Fruit fly (Drosophila melanogaster) whole organism, embryonic: ENCODE results near the gene Sc2.

Source experiments
- Ada2b ChIP-seq: fragments of 200-800 bp; sonication (Bioruptor generic); IDR thresholded peaks from 2 replicates; pipeline ENCODE4 v1.3.6; 2022; ENCODE audit warnings: missing biosample characterization, missing genetic modification characterization
- Adf1 ChIP-seq: fragments of 200-800 bp; sonication (Bioruptor generic); IDR thresholded peaks from 2 replicates; pipeline ENCODE4 v1.3.6; 2022; ENCODE audit warnings: missing biosample characterization, missing genetic modification characterization
- B-H1 ChIP-seq: fragments of 200-800 bp; sonication (Bioruptor generic); IDR thresholded peaks from 3 replicates; pipeline ENCODE4 v1.3.6; 2022; ENCODE audit warnings: missing biosample characterization, missing genetic modification characterization
- CG10366 ChIP-seq: fragments of 200-800 bp; sonication (Bioruptor generic); IDR thresholded peaks from 2 replicates; pipeline ENCODE4 v1.3.6; 2022; ENCODE audit warnings: missing biosample characterization, missing genetic modification characterization
- CG15073 ChIP-seq: fragments of 200-800 bp; sonication (Bioruptor generic); optimal IDR thresholded peaks from 2 replicates; lab custom pipeline; 2016; ENCODE audit warnings: missing biosample characterization, missing genetic modification characterization
- CG15269 ChIP-seq: fragments of 200-800 bp; sonication (Bioruptor generic); optimal IDR thresholded peaks from 2 replicates; lab custom pipeline; 2018; ENCODE audit warnings: missing biosample characterization, mild to moderate bottlenecking, missing genetic modification characterization, moderate library complexity
- CG15479 ChIP-seq: fragments of 200-800 bp; sonication (Bioruptor generic); optimal IDR thresholded peaks from 3 replicates; lab custom pipeline; 2019; ENCODE audit warnings: missing biosample characterization, mild to moderate bottlenecking, missing genetic modification characterization, moderate library complexity
- CG17568 ChIP-seq: fragments of 200-800 bp; sonication (Bioruptor generic); optimal IDR thresholded peaks from 2 replicates; lab custom pipeline; 2018; ENCODE audit warnings: missing biosample characterization, mild to moderate bottlenecking, missing genetic modification characterization, moderate library complexity
- CG18011 ChIP-seq: fragments of 200-800 bp; sonication (Bioruptor generic); optimal IDR thresholded peaks from 2 replicates; lab custom pipeline; 2017; ENCODE audit warnings: missing biosample characterization, missing genetic modification characterization, mild to moderate bottlenecking, moderate library complexity, missing genotype
- CG2712 ChIP-seq: fragments of 200-800 bp; optimal IDR thresholded peaks from 3 replicates; lab custom pipeline; 2019; ENCODE audit warnings: missing biosample characterization, mild to moderate bottlenecking, missing genetic modification characterization, moderate library complexity
- CG2875 ChIP-seq: fragments of 200-800 bp; sonication (Bioruptor generic); optimal IDR thresholded peaks from 2 replicates; lab custom pipeline; 2017; ENCODE audit warnings: missing biosample characterization, mild to moderate bottlenecking, missing genetic modification characterization, missing genetic modification reagents
- CG3838 ChIP-seq: fragments of 200-800 bp; sonication (Bioruptor generic); optimal IDR thresholded peaks from 3 replicates; lab custom pipeline; 2016; ENCODE audit warnings: missing biosample characterization, missing genetic modification characterization
- CG7556 ChIP-seq: fragments of 200-800 bp; sonication (Bioruptor generic); optimal IDR thresholded peaks from 2 replicates; lab custom pipeline; 2017; ENCODE audit warnings: missing biosample characterization, mild to moderate bottlenecking, missing genetic modification characterization
- CG7786 ChIP-seq: fragments of 200-800 bp; sonication (Bioruptor generic); optimal IDR thresholded peaks from 2 replicates; lab custom pipeline; 2016; ENCODE audit warnings: missing biosample characterization, missing genetic modification characterization
- CG8388 ChIP-seq: fragments of 200-800 bp; sonication (Bioruptor generic); optimal IDR thresholded peaks from 2 replicates; lab custom pipeline; 2019; ENCODE audit warnings: missing biosample characterization, mild to moderate bottlenecking, missing genetic modification characterization, moderate library complexity
- CG9932 ChIP-seq: fragments of 200-800 bp; sonication (Bioruptor generic); IDR thresholded peaks from 2 replicates; pipeline ENCODE4 v1.3.6; 2022; ENCODE audit warnings: missing biosample characterization, missing genetic modification characterization
- Dip3 ChIP-seq: fragments of 200-800 bp; sonication (Bioruptor generic); optimal IDR thresholded peaks from 3 replicates; lab custom pipeline; 2016; ENCODE audit warnings: missing biosample characterization, missing genetic modification characterization
- Doc2 ChIP-seq: fragments of 200-800 bp; sonication (Bioruptor generic); IDR thresholded peaks from 2 replicates; pipeline ENCODE4 v1.3.6; 2022; ENCODE audit warnings: missing biosample characterization, missing genetic modification characterization
- Fer2 ChIP-seq: fragments of 200-800 bp; sonication (Bioruptor generic); optimal IDR thresholded peaks from 2 replicates; lab custom pipeline; 2018; ENCODE audit warnings: missing biosample characterization, mild to moderate bottlenecking, missing genetic modification characterization, moderate library complexity
- HHEX ChIP-seq: fragments of 200-800 bp; sonication (Bioruptor generic); optimal IDR thresholded peaks from 3 replicates; lab custom pipeline; 2017; ENCODE audit warnings: missing biosample characterization, mild to moderate bottlenecking, missing genetic modification characterization, missing genetic modification reagents
- Hand ChIP-seq: fragments of 200-800 bp; sonication (Bioruptor generic); optimal IDR thresholded peaks from 2 replicates; lab custom pipeline; 2017; ENCODE audit warnings: mild to moderate bottlenecking, missing biosample characterization, missing genetic modification reagents, missing genetic modification characterization
- Hr51 ChIP-seq, 2 experiments: fragments of 200-800 bp; sonication (Bioruptor generic); optimal IDR thresholded peaks; 2 replicates in 1 of 2; 3 replicates in 1 of 2; lab custom pipeline; 2016 to 2018; ENCODE audit warnings: missing biosample characterization in 2 of 2, missing genetic modification characterization in 2 of 2, mild to moderate bottlenecking in 1 of 2, moderate library complexity in 1 of 2
- Hr78 ChIP-seq, 2 experiments: fragments of 200-800 bp in 1 of 2; fragments of >200 bp in 1 of 2; sonication (Bioruptor generic) in 1 of 2; optimal IDR thresholded peaks; 2 replicates each; lab custom pipeline; 2017 to 2019; ENCODE audit warnings: missing biosample characterization in 2 of 2, missing genetic modification characterization in 2 of 2, mild to moderate bottlenecking in 1 of 2, moderate library complexity in 1 of 2
- Med ChIP-seq: fragments of 200-800 bp; sonication (Bioruptor generic); peaks from one replicate; lab custom pipeline; 2016; ENCODE audit warnings: missing biosample characterization, missing genetic modification characterization, mild to moderate bottlenecking, inconsistent platforms, moderate library complexity
- Nf-YA ChIP-seq: fragments of 200-800 bp; sonication (Bioruptor generic); IDR thresholded peaks from 2 replicates; pipeline ENCODE4 v1.3.6; 2022; ENCODE audit warnings: missing biosample characterization, missing genetic modification characterization
- Sry-δ ChIP-seq: fragments of 200-800 bp; sonication (Bioruptor generic); optimal IDR thresholded peaks from 2 replicates; lab custom pipeline; 2016; ENCODE audit warnings: missing biosample characterization, missing genetic modification characterization
- YL-1 ChIP-seq: fragments of 200-800 bp; sonication (Bioruptor generic); optimal IDR thresholded peaks from 3 replicates; lab custom pipeline; 2017; ENCODE audit warnings: missing biosample characterization, mild to moderate bottlenecking, missing genetic modification characterization
- bbx ChIP-seq: fragments of 200-800 bp; sonication (Bioruptor generic); IDR thresholded peaks from 2 replicates; pipeline ENCODE4 v1.3.6; 2022; ENCODE audit warnings: missing biosample characterization, missing genetic modification characterization; ENCODE audit not compliant: partially characterized antibody
- cad ChIP-seq: fragments of >200 bp; optimal IDR thresholded peaks from 2 replicates; lab custom pipeline; 2017; ENCODE audit warnings: missing biosample characterization, missing genetic modification characterization
- dimm ChIP-seq: fragments of 200-800 bp; sonication (Bioruptor generic); IDR thresholded peaks from 2 replicates; pipeline ENCODE4 v1.3.6; 2022; ENCODE audit warnings: missing biosample characterization, missing genetic modification characterization
- disco-r ChIP-seq: fragments of 200-800 bp; sonication (Bioruptor generic); optimal IDR thresholded peaks from 2 replicates; lab custom pipeline; 2016; ENCODE audit warnings: missing biosample characterization, missing genetic modification characterization
- emc ChIP-seq: fragments of 200-800 bp; sonication (Bioruptor generic); optimal IDR thresholded peaks from 2 replicates; lab custom pipeline; 2016; ENCODE audit warnings: missing biosample characterization, missing genetic modification characterization
- esg ChIP-seq: fragments of 200-800 bp; sonication (Bioruptor generic); conservative IDR thresholded peaks from 2 replicates; pipeline ENCODE4 v1.3.6; 2022; ENCODE audit warnings: missing biosample characterization, missing genetic modification characterization
- eyg ChIP-seq: fragments of 200-800 bp; sonication (Bioruptor generic); optimal IDR thresholded peaks from 3 replicates; lab custom pipeline; 2016; ENCODE audit warnings: missing biosample characterization, missing genetic modification characterization
- gro ChIP-seq: fragments of 200-800 bp; sonication (Bioruptor generic); optimal IDR thresholded peaks from 2 replicates; lab custom pipeline; 2016; ENCODE audit warnings: missing biosample characterization, missing genetic modification characterization
- h ChIP-seq: fragments of >200 bp; optimal IDR thresholded peaks from 2 replicates; lab custom pipeline; 2017
- hbn ChIP-seq: fragments of 200-800 bp; sonication (Bioruptor generic); IDR thresholded peaks from 2 replicates; pipeline ENCODE4 v1.3.6; 2022; ENCODE audit warnings: missing biosample characterization, missing genetic modification characterization; ENCODE audit not compliant: partially characterized antibody
- insv ChIP-seq, 2 experiments: fragments of 200-800 bp; sonication (Bioruptor generic); optimal IDR thresholded peaks; 3 replicates each; lab custom pipeline; 2016 to 2018; ENCODE audit warnings: missing biosample characterization in 2 of 2, missing genetic modification characterization in 2 of 2
- knrl ChIP-seq: fragments of 200-800 bp; sonication (Bioruptor generic); IDR thresholded peaks from 3 replicates; pipeline ENCODE4 v1.3.6; 2022; ENCODE audit warnings: missing biosample characterization, missing genetic modification characterization; ENCODE audit not compliant: partially characterized antibody
- nerfin-1 ChIP-seq: fragments of 200-800 bp; sonication (Bioruptor generic); optimal IDR thresholded peaks from 3 replicates; lab custom pipeline; 2019; ENCODE audit warnings: missing biosample characterization, mild to moderate bottlenecking, missing genetic modification characterization, moderate library complexity
- nmo ChIP-seq: fragments of 200-800 bp; sonication (Bioruptor generic); optimal IDR thresholded peaks from 2 replicates; lab custom pipeline; 2018; ENCODE audit warnings: missing biosample characterization, mild to moderate bottlenecking, missing genetic modification characterization, moderate library complexity
- pb ChIP-seq: fragments of 200-800 bp; sonication (Bioruptor generic); optimal IDR thresholded peaks from 3 replicates; lab custom pipeline; 2016; ENCODE audit warnings: missing biosample characterization, missing genetic modification characterization
- sens ChIP-seq: fragments of 200-800 bp; sonication (Bioruptor generic); peaks from one replicate; lab custom pipeline; 2016; ENCODE audit warnings: missing biosample characterization, missing genetic modification characterization
- sens-2 ChIP-seq: fragments of 200-800 bp; sonication (Bioruptor generic); IDR thresholded peaks from 2 replicates; pipeline ENCODE4 v1.3.6; 2022; ENCODE audit warnings: missing biosample characterization, missing genetic modification characterization
- shn ChIP-seq: fragments of 200-800 bp; sonication (Bioruptor generic); optimal IDR thresholded peaks from 3 replicates; lab custom pipeline; 2016; ENCODE audit warnings: missing biosample characterization, missing genetic modification characterization
- so ChIP-seq: fragments of 200-800 bp; sonication (Bioruptor generic); IDR thresholded peaks from 3 replicates; pipeline ENCODE4 v1.3.6; 2022; ENCODE audit warnings: missing biosample characterization, missing genetic modification characterization
- sr ChIP-seq: fragments of 200-800 bp; sonication (Bioruptor generic); IDR thresholded peaks from 3 replicates; pipeline ENCODE4 v1.3.6; 2022; ENCODE audit warnings: missing biosample characterization, missing genetic modification characterization
- stc ChIP-seq: fragments of 200-800 bp; sonication (Bioruptor generic); IDR thresholded peaks from 2 replicates; pipeline ENCODE4 v1.3.6; 2022; ENCODE audit warnings: missing biosample characterization, missing genetic modification characterization
- vnd ChIP-seq: fragments of 200-800 bp; sonication (Bioruptor generic); IDR thresholded peaks from 3 replicates; pipeline ENCODE4 v1.3.6; 2022; ENCODE audit warnings: missing biosample characterization, missing genetic modification characterization; ENCODE audit not compliant: partially characterized antibody
- zf30C ChIP-seq: fragments of 200-800 bp; sonication (Bioruptor generic); optimal IDR thresholded peaks from 3 replicates; lab custom pipeline; 2018; ENCODE audit warnings: missing biosample characterization, mild to moderate bottlenecking, missing genetic modification characterization

The Sc2 gene

dm6 chr3L:3902491-3903198 lies 647 bp upstream of the Sc2 start, which contains the start of gene Ubi-p63E (continued):
- TF ChIP-seq Fer2 (tag; lab: Kevin White, UChicago) (peak; percentile 56), stc (GFP tag; lab: Robert Waterston, UW) (no peak), CG15479 (GFP tag; lab: Kevin White, UChicago) (no peak), Sry-δ (GFP tag; lab: Kevin White, UChicago) (peak; percentile 38), dimm (GFP tag; lab: Robert Waterston, UW) (no peak), Med (GFP tag; lab: Kevin White, UChicago) (peak; percentile 92), pb (GFP tag; lab: Kevin White, UChicago) (peak; percentile 60), shn (GFP tag; lab: Kevin White, UChicago) (peak; percentile 50), hbn (GFP tag; lab: Robert Waterston, UW) (no peak), Ada2b (no peak), CG9932 (GFP tag; lab: Robert Waterston, UW) (no peak), zf30C (peak; percentile 98), disco-r (peak; percentile 42), knrl (GFP tag; lab: Robert Waterston, UW) (no peak), eyg (GFP tag; lab: Kevin White, UChicago) (peak; percentile 61), sens-2 (GFP tag; lab: Robert Waterston, UW) (no peak), CG2875 (GFP tag; lab: Kevin White, UChicago) (peak; percentile 35), Hand (GFP tag; lab: Kevin White, UChicago) (no peak), CG18011 (GFP tag; lab: Kevin White, UChicago) (no peak), Nf-YA (no peak), gro (GFP tag; lab: Kevin White, UChicago) (peak; percentile 62), Hr78 (GFP tag; optimal IDR thresholded peaks at IDR 0.05; lab: Kevin White, UChicago) (no peak), CG7786 (GFP tag; lab: Kevin White, UChicago) (peak; percentile 58), emc (peak; percentile 28), Adf1 (GFP tag; lab: Robert Waterston, UW) (no peak), CG2712 (peak; percentile 60), vnd (no peak), HHEX (GFP tag; lab: Kevin White, UChicago) (peak; percentile 40), Hr51 (GFP tag; optimal IDR thresholded peaks at IDR 0.05; lab: Kevin White, UChicago) (peak; percentile 19 to 66), CG15073 (no peak), CG17568 (GFP tag; lab: Kevin White, UChicago) (no peak), insv (GFP tag; optimal IDR thresholded peaks at IDR 0.05; lab: Kevin White, UChicago) (peak in 1 of 2 experiments; percentile 35), bbx (GFP tag; lab: Robert Waterston, UW) (no peak), CG15269 (tag; lab: Kevin White, UChicago) (peak; percentile 68), sr (GFP tag; lab: Robert Waterston, UW) (no peak), nmo (peak; percentile 72), CG3838 (GFP tag; lab: Kevin White, UChicago) (peak; percentile 35), Dip3 (peak; percentile 39), sens (GFP tag; lab: Kevin White, UChicago) (peak; percentile 94), CG10366 (GFP tag; lab: Robert Waterston, UW) (no peak), h (lab: Kevin White, UChicago) (no peak), YL-1 (GFP tag; lab: Kevin White, UChicago) (peak; percentile 86), cad (no peak), CG7556 (GFP tag; lab: Kevin White, UChicago) (peak; percentile 58), esg (GFP tag; lab: Robert Waterston, UW) (no peak), CG8388 (peak; percentile 48), B-H1 (no peak), so (no peak), Doc2 (GFP tag; lab: Robert Waterston, UW) (no peak), nerfin-1 (tag; lab: Kevin White, UChicago) (peak; percentile 39)
